Worm (Caenorhabditis elegans): Measurements from ENCODE around the gene cyp-31A5.

DNA sequence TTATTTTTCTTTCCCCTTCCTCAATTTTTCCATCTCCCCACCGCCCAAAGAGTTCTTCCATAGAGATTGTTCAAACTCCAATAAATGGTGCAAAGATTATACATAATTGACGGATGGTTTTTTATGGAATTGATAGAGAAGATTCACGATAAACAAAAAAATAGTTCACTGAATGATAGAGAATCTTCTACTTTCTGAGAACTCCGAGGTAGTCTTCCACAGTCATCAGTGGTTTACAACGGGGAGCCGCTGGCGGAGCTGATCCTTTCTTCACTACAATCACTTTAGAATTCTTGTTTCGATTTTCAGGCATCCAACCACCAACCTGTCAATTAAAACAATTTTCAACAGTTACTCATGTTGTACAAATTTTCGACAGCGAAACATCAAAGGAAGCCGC is 45.1 kb upstream of the cyp-31A5 start:
- TF ChIP-seq W03F9.2 (tag; optimal IDR thresholded peaks at IDR 0.05) = no peak
- TF ChIP-seq him-1 (tag; optimal IDR thresholded peaks at IDR 0.05) = no peak
- TF ChIP-seq dao-5 (tag; optimal IDR thresholded peaks at IDR 0.05) = no peak

Data from whole organism, L4/young adult.